Worm (Caenorhabditis elegans) whole organism, late embryonic: Measurements from ENCODE around the gene F36F12.3.

Source experiments
- K09A11.1 ChIP-seq: sonication (generic microtip); optimal IDR thresholded peaks from 2 replicates; lab custom pipeline; 2017; ENCODE audit warnings: antibody characterized with exemption, mild to moderate bottlenecking, missing genetic modification characterization, missing compliant biosample characterization; ENCODE audit not compliant: insufficient read depth
- T23F11.4 ChIP-seq: fragments of 200-800 bp; sonication (Bioruptor generic); optimal IDR thresholded peaks from 2 replicates; lab custom pipeline; 2018; ENCODE audit warnings: mild to moderate bottlenecking, missing genetic modification characterization, missing compliant biosample characterization
- ama-1 ChIP-seq: fragments of 150-350 bp; optimal IDR thresholded peaks from 2 replicates; lab custom pipeline; 2014
- ceh-30 ChIP-seq: fragments of 150-350 bp; optimal IDR thresholded peaks from 2 replicates; lab custom pipeline; 2014; ENCODE audit warnings: missing biosample characterization, missing genetic modification characterization
- ceh-31 ChIP-seq: sonication (generic microtip); optimal IDR thresholded peaks from 2 replicates; lab custom pipeline; 2016; ENCODE audit warnings: missing genetic modification characterization, missing compliant biosample characterization
- ceh-9 ChIP-seq: sonication (generic microtip); optimal IDR thresholded peaks from 2 replicates; lab custom pipeline; 2016; ENCODE audit warnings: mild to moderate bottlenecking, missing genetic modification characterization, inconsistent platforms, missing compliant biosample characterization
- dmd-4 ChIP-seq: sonication (generic microtip); optimal IDR thresholded peaks from 2 replicates; lab custom pipeline; 2016; ENCODE audit warnings: borderline replicate concordance, missing genetic modification characterization, missing compliant biosample characterization
- dve-1 ChIP-seq: sonication (generic microtip); optimal IDR thresholded peaks from 2 replicates; lab custom pipeline; 2017; ENCODE audit warnings: antibody characterized with exemption, mild to moderate bottlenecking, missing genetic modification characterization, missing compliant biosample characterization
- elt-2 ChIP-seq: sonication (generic microtip); optimal IDR thresholded peaks from 2 replicates; lab custom pipeline; 2016; ENCODE audit warnings: missing genetic modification reagents, missing genetic modification characterization, missing compliant biosample characterization
- ets-4 ChIP-seq: sonication (generic microtip); optimal IDR thresholded peaks from 2 replicates; lab custom pipeline; 2016; ENCODE audit warnings: missing genetic modification characterization, missing compliant biosample characterization
- fax-1 ChIP-seq: sonication (generic microtip); optimal IDR thresholded peaks from 2 replicates; lab custom pipeline; 2016; ENCODE audit warnings: missing genotype, missing genetic modification characterization, missing compliant biosample characterization
- hlh-15 ChIP-seq: sonication (generic microtip); optimal IDR thresholded peaks from 2 replicates; lab custom pipeline; 2016; ENCODE audit warnings: missing genetic modification characterization, missing compliant biosample characterization
- pha-4 ChIP-seq: fragments of 150-350 bp; optimal IDR thresholded peaks from 2 replicates; lab custom pipeline; 2018; ENCODE audit warnings: missing biosample characterization, missing genetic modification reagents, missing genetic modification characterization
- ref-2 ChIP-seq: sonication (generic microtip); optimal IDR thresholded peaks from 2 replicates; lab custom pipeline; 2016; ENCODE audit warnings: missing genetic modification characterization, missing compliant biosample characterization

DNA sequence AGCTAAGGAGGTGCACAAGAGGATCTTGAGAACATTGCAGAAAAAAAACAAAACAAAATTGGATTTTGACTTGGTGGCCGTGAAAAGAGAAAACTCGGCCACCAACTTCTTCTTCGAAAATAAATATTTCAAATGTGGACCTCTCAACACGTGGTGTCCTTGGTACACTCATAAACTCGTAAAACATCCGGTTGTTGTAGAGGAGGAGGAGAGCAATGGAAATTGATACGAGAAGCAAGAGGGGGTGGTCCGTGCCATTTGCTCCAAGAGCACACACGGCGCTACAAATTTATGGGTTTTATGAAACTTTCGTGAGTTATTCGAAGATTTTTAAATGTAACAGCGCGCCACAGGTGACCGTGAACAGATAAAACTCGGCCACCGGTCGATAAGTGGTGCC is 3.7 kb upstream of the F36F12.3 start:
- TF ChIP-seq ref-2: no peak
- no peak for TF ChIP-seq fax-1 (tag; lab: Kevin White, UChicago)
- no peak for TF ChIP-seq pha-4
- no peak for TF ChIP-seq ets-4 (tag; lab: Kevin White, UChicago)
- no peak for TF ChIP-seq K09A11.1
- TF ChIP-seq hlh-15 (tag; lab: Kevin White, UChicago): no peak
- TF ChIP-seq dmd-4: no peak
- no peak for TF ChIP-seq ama-1 (lab: Kevin White, UChicago)
- TF ChIP-seq ceh-30 (tag; lab: Kevin White, UChicago): no peak
- TF ChIP-seq dve-1 (tag; lab: Kevin White, UChicago): no peak
- no peak for TF ChIP-seq ceh-9 (tag; lab: Kevin White, UChicago)
- no peak for TF ChIP-seq T23F11.4
- TF ChIP-seq ceh-31: no peak
- no peak for TF ChIP-seq elt-2 (tag; lab: Kevin White, UChicago)
